Worm (Caenorhabditis elegans) whole organism, L3 larva: ENCODE measurements around the gene F22F7.4.

Experiments
- R02D3.7 ChIP-seq: fragments of 150-350 bp; optimal IDR thresholded peaks from 2 replicates; lab custom pipeline; 2014; ENCODE audit warnings: missing biosample characterization, missing genetic modification characterization
- ZK546.5 ChIP-seq: sonication (generic microtip); optimal IDR thresholded peaks from 2 replicates; lab custom pipeline; 2017; ENCODE audit warnings: missing biosample characterization, missing genetic modification characterization
- aly-2 ChIP-seq: fragments of 150-350 bp; optimal IDR thresholded peaks from 2 replicates; lab custom pipeline; 2014; ENCODE audit warnings: missing biosample characterization, missing genetic modification characterization
- ama-1 ChIP-seq: fragments of 150-350 bp; optimal IDR thresholded peaks from 2 replicates; lab custom pipeline; 2018
- ceh-16 ChIP-seq: sonication (generic microtip); optimal IDR thresholded peaks from 2 replicates; lab custom pipeline; 2017; ENCODE audit warnings: missing biosample characterization, missing genetic modification characterization
- ceh-28 ChIP-seq: fragments of 150-350 bp; optimal IDR thresholded peaks from 2 replicates; lab custom pipeline; 2014; ENCODE audit warnings: missing biosample characterization, missing genetic modification reagents, missing genetic modification characterization
- daf-12 ChIP-seq: fragments of 150-350 bp; optimal IDR thresholded peaks from 2 replicates; lab custom pipeline; 2014; ENCODE audit warnings: missing biosample characterization, missing genetic modification reagents, missing genetic modification characterization
- egl-5 ChIP-seq: fragments of 150-350 bp; optimal IDR thresholded peaks from 2 replicates; lab custom pipeline; 2017; ENCODE audit warnings: missing biosample characterization, missing genetic modification reagents, missing genetic modification characterization, inconsistent platforms
- elt-1 ChIP-seq: fragments of 150-350 bp; optimal IDR thresholded peaks from 2 replicates; lab custom pipeline; 2014; ENCODE audit warnings: missing biosample characterization, missing genetic modification characterization
- elt-2 ChIP-seq: sonication (generic microtip); optimal IDR thresholded peaks from 2 replicates; lab custom pipeline; 2016; ENCODE audit warnings: missing genetic modification reagents, mild to moderate bottlenecking, missing genetic modification characterization, missing compliant biosample characterization
- elt-3 ChIP-seq, 3 experiments: fragments of 150-350 bp in 1 of 3; sonication (generic microtip) in 2 of 3; optimal IDR thresholded peaks; 2 replicates in 2 of 3; 4 replicates in 1 of 3; lab custom pipeline; 2014 to 2017; ENCODE audit warnings: missing biosample characterization in 3 of 3, missing genetic modification characterization in 3 of 3
- fkh-10 ChIP-seq: sonication (generic microtip); optimal IDR thresholded peaks from 2 replicates; lab custom pipeline; 2017; ENCODE audit warnings: missing biosample characterization, missing genetic modification reagents, missing genetic modification characterization
- fkh-2 ChIP-seq: fragments of 150-350 bp; optimal IDR thresholded peaks from 2 replicates; lab custom pipeline; 2014; ENCODE audit warnings: missing biosample characterization, missing genetic modification reagents, missing genetic modification characterization
- fos-1 ChIP-seq: fragments of 150-350 bp; optimal IDR thresholded peaks from 2 replicates; lab custom pipeline; 2014; ENCODE audit warnings: missing biosample characterization, missing genetic modification characterization
- hmg-11 ChIP-seq: sonication (generic microtip); optimal IDR thresholded peaks from 2 replicates; lab custom pipeline; 2016; ENCODE audit warnings: missing genetic modification characterization, missing compliant biosample characterization
- jun-1 ChIP-seq: fragments of 150-350 bp; optimal IDR thresholded peaks from 2 replicates; lab custom pipeline; 2014; ENCODE audit warnings: missing biosample characterization, missing genetic modification reagents, missing genetic modification characterization
- lin-15B ChIP-seq: fragments of 150-350 bp; optimal IDR thresholded peaks from 2 replicates; lab custom pipeline; 2014; ENCODE audit warnings: missing biosample characterization, missing genetic modification characterization
- lin-39 ChIP-seq: fragments of 150-350 bp; optimal IDR thresholded peaks from 2 replicates; lab custom pipeline; 2018; ENCODE audit warnings: missing biosample characterization, missing genetic modification reagents, missing genetic modification characterization
- lsy-12 ChIP-seq: sonication (generic microtip); optimal IDR thresholded peaks from 2 replicates; lab custom pipeline; 2016; ENCODE audit warnings: mild to moderate bottlenecking, missing genetic modification characterization, missing compliant biosample characterization
- mdl-1 ChIP-seq: fragments of 150-350 bp; optimal IDR thresholded peaks from 2 replicates; lab custom pipeline; 2014; ENCODE audit warnings: missing biosample characterization, missing genetic modification characterization
- mml-1 ChIP-seq: fragments of 150-350 bp; sonication (generic microtip); optimal IDR thresholded peaks from 3 replicates; lab custom pipeline; 2014; ENCODE audit warnings: missing biosample characterization, missing genetic modification characterization
- nfya-1 ChIP-seq: sonication (generic microtip); optimal IDR thresholded peaks from 2 replicates; lab custom pipeline; 2017; ENCODE audit warnings: missing genetic modification characterization, mild to moderate bottlenecking, missing compliant biosample characterization, antibody characterized with exemption, moderate library complexity; ENCODE audit not compliant: insufficient read depth
- nhr-11 ChIP-seq: fragments of 150-350 bp; optimal IDR thresholded peaks from 2 replicates; lab custom pipeline; 2014; ENCODE audit warnings: missing biosample characterization, missing genetic modification characterization
- nhr-12 ChIP-seq: fragments of 150-350 bp; optimal IDR thresholded peaks from 2 replicates; lab custom pipeline; 2014; ENCODE audit warnings: missing biosample characterization, missing genetic modification characterization
- nhr-23 ChIP-seq: fragments of 150-350 bp; optimal IDR thresholded peaks from 2 replicates; lab custom pipeline; 2014; ENCODE audit warnings: missing biosample characterization, missing genetic modification reagents, missing genetic modification characterization
- nhr-237 ChIP-seq: fragments of 150-350 bp; optimal IDR thresholded peaks from 2 replicates; lab custom pipeline; 2014; ENCODE audit warnings: missing biosample characterization, missing genetic modification characterization
- nhr-25 ChIP-seq: sonication (generic microtip); optimal IDR thresholded peaks from 2 replicates; lab custom pipeline; 2017; ENCODE audit warnings: missing biosample characterization, missing genetic modification characterization
- nhr-28 ChIP-seq: fragments of 150-350 bp; optimal IDR thresholded peaks from 2 replicates; lab custom pipeline; 2014; ENCODE audit warnings: missing biosample characterization, missing genetic modification characterization
- nhr-67 ChIP-seq: fragments of 150-350 bp; optimal IDR thresholded peaks from 2 replicates; lab custom pipeline; 2014; ENCODE audit warnings: missing biosample characterization, missing genetic modification characterization
- nhr-76 ChIP-seq: fragments of 150-350 bp; sonication (generic microtip); optimal IDR thresholded peaks from 5 replicates; lab custom pipeline; 2014; ENCODE audit warnings: missing biosample characterization, missing genetic modification characterization
- nhr-77 ChIP-seq: fragments of 150-350 bp; optimal IDR thresholded peaks from 2 replicates; lab custom pipeline; 2014; ENCODE audit warnings: missing biosample characterization, missing genetic modification characterization
- pha-4 ChIP-seq: fragments of 150-350 bp; optimal IDR thresholded peaks from 2 replicates; lab custom pipeline; 2014; ENCODE audit warnings: missing biosample characterization, missing genetic modification reagents, missing genetic modification characterization
- pqm-1 ChIP-seq: fragments of 150-350 bp; optimal IDR thresholded peaks from 2 replicates; lab custom pipeline; 2017; ENCODE audit warnings: missing biosample characterization, missing genetic modification characterization, inconsistent platforms
- sea-2 ChIP-seq: fragments of 150-350 bp; sonication (generic microtip); optimal IDR thresholded peaks from 4 replicates; lab custom pipeline; 2014; ENCODE audit warnings: missing biosample characterization, missing genetic modification reagents, missing genetic modification characterization
- snpc-4 ChIP-seq: fragments of 150-350 bp; optimal IDR thresholded peaks from 2 replicates; lab custom pipeline; 2014; ENCODE audit warnings: missing biosample characterization, missing genetic modification characterization
- tbx-2 ChIP-seq: sonication (generic microtip); optimal IDR thresholded peaks from 2 replicates; lab custom pipeline; 2016; ENCODE audit warnings: mild to moderate bottlenecking, missing genetic modification characterization, missing compliant biosample characterization
- unc-39 ChIP-seq: sonication (generic microtip); optimal IDR thresholded peaks from 4 replicates; lab custom pipeline; 2017; ENCODE audit warnings: missing biosample characterization, missing genetic modification characterization
- unc-62 ChIP-seq: fragments of 150-350 bp; sonication (generic microtip); optimal IDR thresholded peaks from 4 replicates; lab custom pipeline; 2014; ENCODE audit warnings: missing biosample characterization, missing genetic modification reagents, missing genetic modification characterization
- ztf-11 ChIP-seq: fragments of 150-350 bp; optimal IDR thresholded peaks from 2 replicates; lab custom pipeline; 2014; ENCODE audit warnings: missing biosample characterization, missing genetic modification characterization
- ztf-4 ChIP-seq: fragments of 150-350 bp; optimal IDR thresholded peaks from 2 replicates; lab custom pipeline; 2014; ENCODE audit warnings: missing biosample characterization, missing genetic modification characterization

Gene F22F7.4

DNA sequence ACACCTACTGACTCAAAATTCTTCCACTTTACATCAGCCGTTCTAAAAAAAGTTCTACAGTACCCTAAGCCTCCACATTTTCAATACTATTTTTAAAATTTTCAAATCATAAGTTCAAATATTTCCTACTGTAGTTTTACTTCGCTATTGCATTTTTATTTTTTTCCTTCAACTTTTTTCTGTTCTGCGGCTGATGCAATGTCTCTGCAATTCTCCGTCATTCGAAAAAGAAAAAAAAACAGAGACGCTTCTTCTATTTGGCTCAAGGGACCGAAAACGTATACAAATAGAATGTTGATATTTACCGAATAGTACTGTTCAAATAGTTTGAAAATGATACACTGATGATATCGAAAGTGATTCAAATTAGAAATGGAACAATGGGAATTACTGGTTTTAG, 32.4 kb upstream of the F22F7.4 start:
- TF ChIP-seq jun-1 (tag; lab: Kevin White, UChicago): peak; percentile 28
- TF ChIP-seq ceh-28 (tag; lab: Kevin White, UChicago): no peak

ce11 chrV:2137010-2137409, 31.1 kb upstream of the F22F7.4 start:
- no peak for TF ChIP-seq unc-39
- TF ChIP-seq nhr-23: no peak
- TF ChIP-seq nhr-76 (tag; lab: Kevin White, UChicago): peak; percentile 59
- no peak for TF ChIP-seq nhr-237
- TF ChIP-seq elt-2: peak; percentile 10

ce11 chrV:2135323-2135722, 29.4 kb upstream of the F22F7.4 start:
- TF ChIP-seq snpc-4 (tag; lab: Kevin White, UChicago) (peak; percentile 23), aly-2 (tag; lab: Kevin White, UChicago) (no peak), nhr-76 (tag; lab: Kevin White, UChicago) (no peak), nhr-25 (tag; lab: Kevin White, UChicago) (no peak), elt-2 (peak; percentile 11), hmg-11 (tag; lab: Kevin White, UChicago) (peak; percentile 54), ama-1 (no peak), elt-3 (tag; optimal IDR thresholded peaks at IDR 0.05; lab: Kevin White, UChicago) (no peak), nhr-67 (tag; lab: Kevin White, UChicago) (no peak), pqm-1 (no peak), nhr-237 (no peak), sea-2 (GFP tag; lab: Kevin White, UChicago) (no peak), jun-1 (tag; lab: Kevin White, UChicago) (peak; percentile 86), pha-4 (no peak), ceh-16 (tag; lab: Kevin White, UChicago) (no peak), nhr-12 (tag; lab: Kevin White, UChicago) (no peak), lin-39 (tag; lab: Kevin White, UChicago) (peak; percentile 39), unc-62 (GFP tag; lab: Kevin White, UChicago) (no peak), fkh-2 (tag; lab: Kevin White, UChicago) (no peak), fkh-10 (GFP tag; lab: Kevin White, UChicago) (peak; percentile 27), egl-5 (tag; lab: Kevin White, UChicago) (no peak), ztf-11 (no peak), ZK546.5 (no peak), lsy-12 (tag; lab: Kevin White, UChicago) (no peak), lin-15B (tag; lab: Kevin White, UChicago) (no peak), fos-1 (no peak), nhr-23 (no peak), nhr-11 (tag; lab: Kevin White, UChicago) (no peak), R02D3.7 (tag; lab: Kevin White, UChicago) (no peak), mml-1 (tag; lab: Kevin White, UChicago) (no peak), nfya-1 (tag; lab: Kevin White, UChicago) (peak; percentile 52)

- TF ChIP-seq lin-39 (tag; lab: Kevin White, UChicago) (peak; percentile 56), nhr-25 (tag; lab: Kevin White, UChicago) (no peak), ceh-16 (tag; lab: Kevin White, UChicago) (no peak), mml-1 (tag; lab: Kevin White, UChicago) (no peak), egl-5 (tag; lab: Kevin White, UChicago) (no peak), nhr-67 (tag; lab: Kevin White, UChicago) (no peak), pha-4 (no peak), nfya-1 (tag; lab: Kevin White, UChicago) (peak; percentile 35), lin-15B (tag; lab: Kevin White, UChicago) (no peak), nhr-237 (no peak)
Observed at ce11 chrV:2134340-2134739, 28.5 kb upstream of the F22F7.4 start.

DNA sequence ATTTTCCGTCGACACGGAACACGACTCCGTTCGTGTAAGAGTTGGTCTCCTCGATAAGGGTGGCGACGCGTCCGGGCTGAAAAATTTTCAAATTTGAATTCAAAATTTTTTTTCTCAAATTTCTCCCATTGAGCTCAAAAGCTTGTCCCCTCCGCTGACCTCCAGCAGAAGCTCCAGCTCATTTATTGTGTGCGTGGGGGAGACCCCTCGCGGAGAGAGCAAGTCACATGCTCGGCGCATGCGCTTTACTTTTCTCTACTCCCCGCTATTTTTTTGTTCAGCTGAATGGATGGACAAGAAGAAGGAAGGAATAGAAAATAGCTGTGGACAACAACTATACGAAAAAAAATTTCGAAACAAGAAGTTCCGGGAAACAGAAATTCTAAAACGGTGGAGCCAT, 27.6 kb upstream of the F22F7.4 start:
- TF ChIP-seq nhr-11 (tag; lab: Kevin White, UChicago): no peak
- TF ChIP-seq nhr-76 (tag; lab: Kevin White, UChicago): no peak
- peak; percentile 28 for TF ChIP-seq jun-1 (tag; lab: Kevin White, UChicago)
- TF ChIP-seq fkh-2 (tag; lab: Kevin White, UChicago): no peak
- TF ChIP-seq nhr-12 (tag; lab: Kevin White, UChicago): no peak
- no peak for TF ChIP-seq daf-12 (tag; lab: Kevin White, UChicago)
- TF ChIP-seq nhr-77 (tag; lab: Kevin White, UChicago): no peak
- no peak for TF ChIP-seq nhr-28 (tag; lab: Kevin White, UChicago)
- TF ChIP-seq pha-4: peak; percentile 50
- peak; percentile 11 for TF ChIP-seq pqm-1
- TF ChIP-seq hmg-11 (tag; lab: Kevin White, UChicago): peak; percentile 80
- TF ChIP-seq egl-5 (tag; lab: Kevin White, UChicago): peak; percentile 42
- TF ChIP-seq nhr-25 (tag; lab: Kevin White, UChicago): no peak
- no peak for TF ChIP-seq ztf-4 (tag; lab: Kevin White, UChicago)
- peak; percentile 50 for TF ChIP-seq snpc-4 (tag; lab: Kevin White, UChicago)
- no peak for TF ChIP-seq unc-39
- TF ChIP-seq mdl-1: peak; percentile 49
- TF ChIP-seq aly-2 (tag; lab: Kevin White, UChicago): no peak
- peak; percentile 7 for TF ChIP-seq tbx-2
- TF ChIP-seq elt-1 (tag; lab: Kevin White, UChicago): no peak
- TF ChIP-seq lin-39 (tag; lab: Kevin White, UChicago): peak; percentile 74
- TF ChIP-seq elt-2: peak; percentile 5
- peak; percentile 86 for TF ChIP-seq nfya-1 (tag; lab: Kevin White, UChicago)
- TF ChIP-seq mml-1 (tag; lab: Kevin White, UChicago): peak; percentile 93
- peak; percentile 68 for TF ChIP-seq fkh-10 (GFP tag; lab: Kevin White, UChicago)
- TF ChIP-seq, all 47 proteins: peak for 13
